Worm (Caenorhabditis elegans) whole organism, midembryonic: ENCODE data around the gene myo-6.
"Not testable (repeated sequence)": the region's sequence is repeated elsewhere in the genome, so short reads cannot be mapped to it uniquely, and the experiment has no call there.

Experiments
- T22C8.4 ChIP-seq: fragments of 200-800 bp; sonication (Bioruptor generic); IDR thresholded peaks from 2 replicates; pipeline ENCODE4 v1.3.6; 2022; ENCODE audit warnings: missing genetic modification characterization, missing compliant biosample characterization
- cog-1 ChIP-seq: sonication (generic microtip); optimal IDR thresholded peaks from 2 replicates; lab custom pipeline; 2016; ENCODE audit warnings: missing genetic modification characterization, missing compliant biosample characterization
- flt-1 ChIP-seq: fragments of 200-800 bp; sonication (Bioruptor generic); IDR thresholded peaks from 2 replicates; pipeline ENCODE4 v1.3.6; 2022; ENCODE audit warnings: missing genetic modification characterization, missing compliant biosample characterization
- klf-2 ChIP-seq: fragments of 200-800 bp; sonication (Bioruptor generic); conservative IDR thresholded peaks from 2 replicates; pipeline ENCODE4 v1.3.6; 2022; ENCODE audit warnings: missing genetic modification reagents, missing genetic modification characterization, missing compliant biosample characterization
- med-1 ChIP-seq: sonication (generic microtip); optimal IDR thresholded peaks from 2 replicates; lab custom pipeline; 2017; ENCODE audit warnings: missing genetic modification characterization, mild to moderate bottlenecking, missing compliant biosample characterization, antibody characterized with exemption, missing genetic modification reagents; ENCODE audit not compliant: insufficient read depth
- ref-1 ChIP-seq: fragments of 200-800 bp; sonication (Bioruptor generic); conservative IDR thresholded peaks from 2 replicates; pipeline ENCODE4 v1.3.6; 2022; ENCODE audit warnings: missing genetic modification reagents, missing genetic modification characterization, missing compliant biosample characterization
- tab-1 ChIP-seq: fragments of 200-800 bp; sonication (Bioruptor generic); IDR thresholded peaks from 2 replicates; pipeline ENCODE4 v1.3.6; 2022; ENCODE audit warnings: missing genetic modification characterization, missing compliant biosample characterization
- ztf-23 ChIP-seq: fragments of 200-800 bp; sonication (Bioruptor generic); IDR thresholded peaks from 2 replicates; pipeline ENCODE4 v1.3.6; 2022; ENCODE audit warnings: missing genetic modification reagents, missing genetic modification characterization, missing compliant biosample characterization
- ztf-29 ChIP-seq: fragments of 200-800 bp; sonication (Bioruptor generic); IDR thresholded peaks from 2 replicates; pipeline ENCODE4 v1.3.6; 2022; ENCODE audit warnings: missing genetic modification reagents, missing genetic modification characterization, missing compliant biosample characterization

The myo-6 gene

DNA sequence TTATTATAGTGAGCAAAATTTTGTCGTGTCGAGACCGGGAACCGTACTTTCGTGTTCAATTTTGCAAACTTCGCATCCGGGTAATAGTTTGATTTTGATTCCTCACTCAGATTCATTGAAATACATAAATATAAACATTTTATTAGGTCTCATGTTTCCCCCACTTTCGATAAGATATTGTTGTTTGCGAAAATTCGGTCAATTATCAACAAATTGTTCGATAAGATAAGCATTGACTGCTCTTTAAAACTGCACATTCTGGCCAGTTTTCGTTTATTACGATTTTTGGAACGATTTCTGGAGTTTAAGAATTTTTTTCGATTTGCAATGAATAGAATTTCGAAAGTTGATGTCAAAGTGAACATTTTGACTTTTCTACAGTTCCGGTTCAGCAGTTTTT lies 21.0 kb upstream of the myo-6 start:
- no peak for TF ChIP-seq ztf-29 (GFP tag; lab: Robert Waterston, UW)
- TF ChIP-seq klf-2 (GFP tag; lab: Robert Waterston, UW): no peak
- TF ChIP-seq flt-1: no peak
- no peak for TF ChIP-seq tab-1
- no peak for TF ChIP-seq ztf-23
- TF ChIP-seq med-1 (GFP tag; lab: Kevin White, UChicago): no peak
- no peak for TF ChIP-seq ref-1 (GFP tag; lab: Robert Waterston, UW)
- TF ChIP-seq T22C8.4: no peak
- no peak for TF ChIP-seq cog-1 (tag; lab: Kevin White, UChicago)

DNA sequence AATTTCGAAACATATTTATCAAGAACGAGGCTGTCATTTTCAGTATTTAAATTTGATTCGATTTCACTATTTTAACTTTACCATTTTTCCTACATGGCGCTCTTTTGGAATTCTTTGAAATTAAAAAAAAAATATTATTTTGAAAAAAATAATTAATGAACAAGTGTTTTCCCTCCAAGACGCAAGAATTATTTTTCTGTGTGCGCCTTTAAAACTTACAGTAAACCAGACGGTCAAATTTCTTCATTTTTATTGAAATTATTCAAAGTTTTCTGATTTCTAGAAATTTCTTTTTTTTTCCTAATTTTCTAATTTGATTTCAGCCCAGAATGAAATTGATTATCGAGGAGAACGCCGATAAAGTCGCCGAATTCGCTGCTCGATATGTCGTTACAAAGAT lies 20.5 kb upstream of the myo-6 start, which contains the start of gene T03F6.3:
Gene T03F6.3 (plus strand): TSS at position 318 of the 400 bp plus-strand sequence.
- TF ChIP-seq T22C8.4: no peak
- no peak for TF ChIP-seq ztf-23
- TF ChIP-seq tab-1: no peak
- TF ChIP-seq cog-1 (tag; lab: Kevin White, UChicago): no peak
- TF ChIP-seq med-1 (GFP tag; lab: Kevin White, UChicago): no peak
- no peak for TF ChIP-seq flt-1
- TF ChIP-seq ref-1 (GFP tag; lab: Robert Waterston, UW): no peak
- TF ChIP-seq klf-2 (GFP tag; lab: Robert Waterston, UW): no peak
- TF ChIP-seq ztf-29 (GFP tag; lab: Robert Waterston, UW): no peak

- TF ChIP-seq med-1 (GFP tag; lab: Kevin White, UChicago) (no peak), T22C8.4 (no peak), klf-2 (GFP tag; lab: Robert Waterston, UW) (no peak), ref-1 (GFP tag; lab: Robert Waterston, UW) (no peak), ztf-23 (no peak), ztf-29 (GFP tag; lab: Robert Waterston, UW) (no peak), cog-1 (tag; lab: Kevin White, UChicago) (no peak), tab-1 (no peak)
Observed at ce11 chrIII:13390789-13391188, 18.8 kb upstream of the myo-6 start.

DNA sequence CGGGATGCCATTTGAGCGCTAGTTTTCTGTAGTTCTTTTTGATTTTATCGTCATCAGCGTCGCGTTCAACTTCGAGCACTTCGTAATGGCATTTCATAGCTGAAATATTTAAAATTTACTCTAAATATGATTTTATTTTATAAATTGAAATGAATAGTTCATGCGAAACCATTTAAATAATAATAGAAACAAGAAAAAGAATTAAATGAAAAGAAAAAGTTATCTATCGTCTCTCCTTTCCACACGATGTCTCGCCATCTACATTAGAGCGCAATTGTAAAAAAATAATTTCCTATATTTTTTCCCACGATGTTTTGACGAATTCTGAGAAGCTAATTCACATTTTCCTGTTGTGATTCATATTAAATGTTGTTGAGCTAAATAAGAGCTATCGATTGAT lies 16.4 kb upstream of the myo-6 start, which contains the start of gene dnj-17:
Gene dnj-17 (minus strand): TSS at position 101 of the 400 bp plus-strand sequence.
- TF ChIP-seq klf-2 (GFP tag; lab: Robert Waterston, UW) (no peak), cog-1 (tag; lab: Kevin White, UChicago) (no peak), flt-1 (no peak), ztf-29 (GFP tag; lab: Robert Waterston, UW) (no peak), ref-1 (GFP tag; lab: Robert Waterston, UW) (no peak), tab-1 (no peak), T22C8.4 (no peak), med-1 (GFP tag; lab: Kevin White, UChicago) (no peak), ztf-23 (no peak)

ce11 chrIII:13393647-13394046 lies 16.0 kb upstream of the myo-6 start, which contains the start of gene qdpr-1:
TSS of gene qdpr-1 (plus strand) at chrIII:13393910.
- no peak for TF ChIP-seq flt-1
- TF ChIP-seq ztf-23: no peak
- TF ChIP-seq tab-1: no peak
- no peak for TF ChIP-seq med-1 (GFP tag; lab: Kevin White, UChicago)
- TF ChIP-seq cog-1 (tag; lab: Kevin White, UChicago): no peak
- no peak for TF ChIP-seq ref-1 (GFP tag; lab: Robert Waterston, UW)
- no peak for TF ChIP-seq ztf-29 (GFP tag; lab: Robert Waterston, UW)

- TF ChIP-seq med-1 (GFP tag; lab: Kevin White, UChicago) (no peak), klf-2 (GFP tag; lab: Robert Waterston, UW) (no peak), tab-1 (no peak), ztf-23 (no peak), ztf-29 (GFP tag; lab: Robert Waterston, UW) (no peak), ref-1 (GFP tag; lab: Robert Waterston, UW) (no peak), T22C8.4 (no peak), flt-1 (no peak), cog-1 (tag; lab: Kevin White, UChicago) (no peak)
Observed at ce11 chrIII:13395262-13395661, 14.3 kb upstream of the myo-6 start, which contains the start of gene F11F1.1. TSS of gene F11F1.1 (plus strand) at chrIII:13395562.

DNA sequence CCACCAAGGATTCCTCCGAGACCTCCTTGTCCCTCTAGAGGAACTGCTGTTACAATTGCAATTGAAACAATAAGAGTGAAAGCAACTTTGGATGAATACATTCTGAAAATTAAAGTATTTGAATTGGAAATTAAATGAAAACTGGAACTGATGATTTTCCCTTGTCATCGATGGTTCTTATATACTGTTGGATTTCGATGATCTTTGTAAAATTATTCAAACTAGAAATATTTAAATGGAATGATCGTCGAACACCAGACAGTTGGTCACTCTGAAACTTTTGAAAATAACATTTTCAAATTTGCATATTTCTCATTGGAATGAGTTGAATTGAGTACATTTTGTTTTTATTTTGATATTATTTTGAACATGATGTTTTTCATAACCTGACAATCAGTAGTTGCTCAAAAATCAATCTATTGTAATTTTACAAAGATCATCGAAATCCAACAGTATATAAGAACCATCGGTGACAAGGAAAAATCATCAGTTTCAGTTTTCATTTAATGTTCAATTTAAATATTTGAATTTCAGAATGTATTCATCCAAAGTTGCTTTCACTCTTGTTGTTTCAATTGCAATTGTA lies 7.8 kb upstream of the myo-6 start, which contains the start of the genes srlf-9 and srlf-10:
Gene srlf-9 (minus strand): TSS at position 101 of the 586 bp plus-strand sequence.
Gene srlf-10 (plus strand): TSS at position 536 of the 586 bp plus-strand sequence.
- not testable (repeated sequence) for TF ChIP-seq ztf-23; klf-2 (GFP tag; lab: Robert Waterston, UW); ztf-29 (GFP tag; lab: Robert Waterston, UW)

DNA sequence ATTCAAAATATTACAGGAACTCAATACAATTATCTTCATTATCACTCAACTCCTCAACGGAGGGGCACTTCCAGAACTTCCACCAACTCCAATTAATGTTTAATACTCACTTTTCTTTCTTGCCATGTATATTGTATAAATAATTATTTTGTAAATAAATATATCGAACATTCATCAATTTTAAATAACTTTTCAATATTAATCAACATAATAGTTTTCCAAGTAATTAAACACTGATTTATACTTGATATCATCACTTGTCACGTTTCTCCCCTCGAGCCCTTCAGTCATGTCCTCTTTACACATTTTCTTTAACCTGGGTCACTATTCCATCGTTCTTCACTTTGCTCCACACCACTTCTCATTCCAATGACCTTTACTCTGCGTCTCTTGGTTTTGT lies 6.7 kb upstream of the myo-6 start, which contains the start of gene mig-18:
Gene mig-18 (plus strand): TSS at position 301 of the 400 bp plus-strand sequence.
- no peak for TF ChIP-seq med-1 (GFP tag; lab: Kevin White, UChicago)
- no peak for TF ChIP-seq tab-1
- TF ChIP-seq ztf-23: no peak
- TF ChIP-seq cog-1 (tag; lab: Kevin White, UChicago): no peak
- TF ChIP-seq flt-1: no peak
- TF ChIP-seq ztf-29 (GFP tag; lab: Robert Waterston, UW): no peak
- TF ChIP-seq klf-2 (GFP tag; lab: Robert Waterston, UW): no peak
- TF ChIP-seq ref-1 (GFP tag; lab: Robert Waterston, UW): no peak
- no peak for TF ChIP-seq T22C8.4

DNA sequence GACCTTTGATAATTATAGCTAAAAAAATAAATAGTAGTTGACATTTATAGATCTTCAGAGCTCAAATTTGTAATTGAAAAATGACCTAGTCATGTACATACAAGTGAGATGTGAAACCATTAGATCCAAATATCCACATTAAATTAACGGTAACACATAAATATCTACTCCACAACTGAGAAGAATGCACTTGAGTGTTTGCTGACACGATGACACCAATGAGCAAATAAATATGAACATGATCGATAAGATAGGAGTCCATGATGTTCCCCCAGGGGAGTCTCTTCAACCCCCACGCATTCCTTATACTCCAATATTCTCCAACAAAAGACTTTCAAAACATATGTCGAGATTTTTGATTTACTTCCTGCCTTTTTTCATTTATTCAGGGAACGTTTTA lies 5.2 kb upstream of the myo-6 start, which contains the start of gene ttr-52:
Gene ttr-52 (plus strand): TSS at position 301 of the 400 bp plus-strand sequence.
- no peak for TF ChIP-seq cog-1 (tag; lab: Kevin White, UChicago)
- no peak for TF ChIP-seq ztf-29 (GFP tag; lab: Robert Waterston, UW)
- TF ChIP-seq ztf-23: no peak
- TF ChIP-seq klf-2 (GFP tag; lab: Robert Waterston, UW): no peak
- no peak for TF ChIP-seq ref-1 (GFP tag; lab: Robert Waterston, UW)
- TF ChIP-seq med-1 (GFP tag; lab: Kevin White, UChicago): no peak
- TF ChIP-seq tab-1: no peak
- no peak for TF ChIP-seq flt-1
- TF ChIP-seq T22C8.4: no peak
